Fruit fly (Drosophila melanogaster): ENCODE measurements around the gene CG32795.

Gene CG32795

DNA sequence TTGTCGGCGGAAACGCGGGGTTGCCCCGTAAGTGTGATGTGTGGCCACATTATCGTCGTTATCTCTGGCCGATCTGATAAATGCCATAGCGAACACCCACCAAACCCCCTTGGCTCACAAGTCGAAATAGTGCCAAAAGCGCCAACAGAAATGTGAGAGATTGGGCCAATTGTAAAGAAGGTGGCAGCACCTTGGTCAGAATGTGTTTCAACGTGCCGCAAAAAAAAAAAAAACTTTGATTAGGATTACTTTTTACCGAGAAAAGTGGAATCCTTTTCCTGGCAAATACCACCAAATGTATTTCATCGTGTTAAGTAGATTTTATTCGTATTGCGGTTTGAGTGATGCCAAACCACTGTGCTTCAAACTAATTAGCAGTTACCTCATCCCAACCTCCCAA, 47.3 kb downstream of the CG32795 start (continued):
- TF ChIP-seq CG13775 (GFP tag; optimal IDR thresholded peaks at IDR 0.05), result peak; percentile 65
- peak; percentile 56 for TF ChIP-seq ATbp (GFP tag; optimal IDR thresholded peaks at IDR 0.05)
- TF ChIP-seq lmd (GFP tag; IDR thresholded peaks at IDR 0.05), result peak; percentile 89
- TF ChIP-seq lilli (GFP tag; optimal IDR thresholded peaks at IDR 0.05), result peak; percentile 92
- TF ChIP-seq CG8281 (tag; optimal IDR thresholded peaks at IDR 0.05), result peak; percentile 37
- TF ChIP-seq Mrtf (GFP tag; IDR thresholded peaks at IDR 0.05), result peak; percentile 85
- TF ChIP-seq dati (GFP tag; IDR thresholded peaks at IDR 0.05), result peak; percentile 29; the same call in 1 of the 2 replicates
- peak; percentile 84 for TF ChIP-seq jumu (GFP tag; optimal IDR thresholded peaks at IDR 0.05)
- TF ChIP-seq CG12071 (GFP tag; optimal IDR thresholded peaks at IDR 0.05), result peak; percentile 54
- no peak for TF ChIP-seq sna (GFP tag; IDR thresholded peaks at IDR 0.05; ENCODE audit: partially characterized antibody)
- TF ChIP-seq so (GFP tag; IDR thresholded peaks at IDR 0.05), result peak; percentile 85
- TF ChIP-seq ato (GFP tag; IDR thresholded peaks at IDR 0.05; ENCODE audit: partially characterized antibody), result no peak
- TF ChIP-seq CG10147 (GFP tag; optimal IDR thresholded peaks at IDR 0.05), result peak; percentile 35
- peak; percentile 70 for TF ChIP-seq Nf-YA (GFP tag; IDR thresholded peaks at IDR 0.05)
- peak; percentile 85 for TF ChIP-seq E2f1 (GFP tag; IDR thresholded peaks at IDR 0.05)
- no peak for TF ChIP-seq p53 (GFP tag; optimal IDR thresholded peaks at IDR 0.05)
- peak; percentile 22 for TF ChIP-seq ewg (GFP tag; optimal IDR thresholded peaks at IDR 0.05)
- peak; percentile 62 for TF ChIP-seq nmo (GFP tag; optimal IDR thresholded peaks at IDR 0.05)
- peak; percentile 80 for TF ChIP-seq unpg (GFP tag; optimal IDR thresholded peaks at IDR 0.05)
- TF ChIP-seq CG12391 (tag; optimal IDR thresholded peaks at IDR 0.05), result peak; percentile 64
- no peak for TF ChIP-seq run (tag; optimal IDR thresholded peaks at IDR 0.05)
- TF ChIP-seq CG13123 (GFP tag; optimal IDR thresholded peaks at IDR 0.05), result no peak
- TF ChIP-seq CG17912 (GFP tag; optimal IDR thresholded peaks at IDR 0.05), result no peak
- TF ChIP-seq CG18764 (GFP tag; optimal IDR thresholded peaks at IDR 0.05), result peak; percentile 32
- peak; percentile 75 for TF ChIP-seq slp2 (GFP tag; optimal IDR thresholded peaks at IDR 0.05)
- TF ChIP-seq Dad (GFP tag; optimal IDR thresholded peaks at IDR 0.05), result peak; percentile 72
- peak; percentile 64 for TF ChIP-seq CG9876 (GFP tag; optimal IDR thresholded peaks at IDR 0.05)
- TF ChIP-seq az2 (GFP tag; optimal IDR thresholded peaks at IDR 0.05), result peak; percentile 67
- peak; percentile 71 for TF ChIP-seq CG12769 (tag; optimal IDR thresholded peaks at IDR 0.05)
- peak; percentile 86 for TF ChIP-seq al (GFP tag; IDR thresholded peaks at IDR 0.05)
- TF ChIP-seq CG13296 (GFP tag; optimal IDR thresholded peaks at IDR 0.05), result peak; percentile 78
- TF ChIP-seq Dfd (GFP tag; optimal IDR thresholded peaks at IDR 0.05), result no peak
- peak; percentile 69 for TF ChIP-seq Abd-B (GFP tag; optimal IDR thresholded peaks at IDR 0.05)
- peak; percentile 77 to 82 for TF ChIP-seq Pdp1 (GFP tag; optimal IDR thresholded peaks at IDR 0.05)
- TF ChIP-seq CG9609 (GFP tag; optimal IDR thresholded peaks at IDR 0.05), result peak; percentile 80
- TF ChIP-seq crp (GFP tag; optimal IDR thresholded peaks at IDR 0.05), result peak in 1 of 2 experiments; percentile 14
- TF ChIP-seq CG14965 (GFP tag; optimal IDR thresholded peaks at IDR 0.05; ENCODE audit: borderline replicate concordance), result no peak
- no peak for TF ChIP-seq eve (GFP tag; optimal IDR thresholded peaks at IDR 0.05)
- TF ChIP-seq CG11696 (GFP tag; IDR thresholded peaks at IDR 0.05), result peak; percentile 76
- peak; percentile 72 for TF ChIP-seq Dek (tag; optimal IDR thresholded peaks at IDR 0.05)
- peak; percentile 59 for TF ChIP-seq CG18011 (GFP tag; optimal IDR thresholded peaks at IDR 0.05)
- TF ChIP-seq Nf-YC (tag; optimal IDR thresholded peaks at IDR 0.05), result no peak
- no peak for TF ChIP-seq BEAF-32 (GFP tag; optimal IDR thresholded peaks at IDR 0.05)
- no peak for TF ChIP-seq amos (GFP tag; IDR thresholded peaks at IDR 0.05; ENCODE audit: partially characterized antibody)
- no peak for TF ChIP-seq ftz-f1 (GFP tag; optimal IDR thresholded peaks at IDR 0.05)
- TF ChIP-seq tup (GFP tag; optimal IDR thresholded peaks at IDR 0.05), result peak; percentile 66
- peak; percentile 81 for TF ChIP-seq CG16863 (GFP tag; optimal IDR thresholded peaks at IDR 0.05)
- TF ChIP-seq HmgZ (tag; optimal IDR thresholded peaks at IDR 0.05), result peak; percentile 82
- TF ChIP-seq Eip74EF (GFP tag; optimal IDR thresholded peaks at IDR 0.05), result no peak
- peak; percentile 74 for TF ChIP-seq CG13894 (tag; optimal IDR thresholded peaks at IDR 0.05)

Data from whole organism, embryonic.